Fruit fly (Drosophila melanogaster) whole organism, embryonic: ENCODE results near the gene Sbds.

Experiments
- B-H1 ChIP-seq: fragments of 200-800 bp; sonication (Bioruptor generic); IDR thresholded peaks from 3 replicates; pipeline ENCODE4 v1.3.6; 2022; ENCODE audit warnings: missing biosample characterization, missing genetic modification characterization
- Bgb ChIP-seq: fragments of 200-800 bp; sonication (Bioruptor generic); IDR thresholded peaks from 2 replicates; pipeline ENCODE4 v1.3.6; 2022; ENCODE audit warnings: missing biosample characterization, missing genetic modification characterization; ENCODE audit not compliant: partially characterized antibody
- C15 ChIP-seq: fragments of 200-800 bp; sonication (Bioruptor generic); IDR thresholded peaks from 3 replicates; pipeline ENCODE4 v1.3.6; 2022; ENCODE audit warnings: missing biosample characterization, missing genetic modification characterization
- CG10321 ChIP-seq: fragments of 200-800 bp; sonication (Bioruptor generic); IDR thresholded peaks from 2 replicates; pipeline ENCODE4 v1.3.6; 2022; ENCODE audit warnings: missing biosample characterization, missing genetic modification characterization
- CG10979 ChIP-seq: fragments of 200-800 bp; sonication (Bioruptor generic); optimal IDR thresholded peaks from 2 replicates; lab custom pipeline; 2018; ENCODE audit warnings: missing biosample characterization, mild to moderate bottlenecking, missing genetic modification characterization, moderate library complexity
- CG11398 ChIP-seq: fragments of 200-800 bp; sonication (Bioruptor generic); optimal IDR thresholded peaks from 2 replicates; lab custom pipeline; 2016; ENCODE audit warnings: missing biosample characterization, missing genetic modification characterization
- CG14710 ChIP-seq: fragments of 200-800 bp; sonication (Bioruptor generic); optimal IDR thresholded peaks from 3 replicates; lab custom pipeline; 2019; ENCODE audit warnings: missing biosample characterization, mild to moderate bottlenecking, missing genetic modification characterization, moderate library complexity
- CG15696 ChIP-seq: fragments of 200-800 bp; sonication (Bioruptor generic); optimal IDR thresholded peaks from 2 replicates; lab custom pipeline; 2019; ENCODE audit warnings: missing biosample characterization, mild to moderate bottlenecking, missing genetic modification characterization, moderate library complexity
- CG1603 ChIP-seq: fragments of 200-800 bp; sonication (Bioruptor generic); optimal IDR thresholded peaks from 2 replicates; lab custom pipeline; 2019; ENCODE audit warnings: missing biosample characterization, mild to moderate bottlenecking, missing genetic modification characterization, moderate library complexity
- CG17186 ChIP-seq: fragments of 200-800 bp; sonication (Bioruptor generic); optimal IDR thresholded peaks from 3 replicates; lab custom pipeline; 2017; ENCODE audit warnings: missing biosample characterization, missing genetic modification reagents, missing genetic modification characterization
- CG17829 ChIP-seq: fragments of 200-800 bp; optimal IDR thresholded peaks from 2 replicates; lab custom pipeline; 2019; ENCODE audit warnings: missing biosample characterization, mild to moderate bottlenecking, missing genetic modification characterization, moderate library complexity
- CG2712 ChIP-seq: fragments of 200-800 bp; optimal IDR thresholded peaks from 3 replicates; lab custom pipeline; 2019; ENCODE audit warnings: missing biosample characterization, mild to moderate bottlenecking, missing genetic modification characterization, moderate library complexity
- CG30431 ChIP-seq: fragments of 200-800 bp; sonication (Bioruptor generic); optimal IDR thresholded peaks from 2 replicates; lab custom pipeline; 2017; ENCODE audit warnings: missing biosample characterization, missing genetic modification characterization
- CG34376 ChIP-seq: fragments of 200-800 bp; sonication (Bioruptor generic); optimal IDR thresholded peaks from 2 replicates; lab custom pipeline; 2018; ENCODE audit warnings: missing biosample characterization, mild to moderate bottlenecking, missing genetic modification characterization
- CG4424 ChIP-seq: fragments of 200-800 bp; sonication (Bioruptor generic); optimal IDR thresholded peaks from 3 replicates; lab custom pipeline; 2016; ENCODE audit warnings: missing biosample characterization, missing genetic modification characterization
- CG6854 ChIP-seq: fragments of 200-800 bp; sonication (Bioruptor generic); optimal IDR thresholded peaks from 3 replicates; lab custom pipeline; 2017; ENCODE audit warnings: missing biosample characterization, mild to moderate bottlenecking, missing genetic modification characterization
- Ets97D ChIP-seq: fragments of 200-800 bp; sonication (Bioruptor generic); optimal IDR thresholded peaks from 3 replicates; lab custom pipeline; 2016; ENCODE audit warnings: missing biosample characterization, missing genetic modification characterization
- H2.0 ChIP-seq: fragments of 200-800 bp; sonication (Bioruptor generic); IDR thresholded peaks from 2 replicates; pipeline ENCODE4 v1.3.6; 2022; ENCODE audit warnings: missing biosample characterization, missing genetic modification characterization
- HHEX ChIP-seq: fragments of 200-800 bp; sonication (Bioruptor generic); optimal IDR thresholded peaks from 3 replicates; lab custom pipeline; 2017; ENCODE audit warnings: missing biosample characterization, mild to moderate bottlenecking, missing genetic modification characterization, missing genetic modification reagents
- HLH54F ChIP-seq: fragments of 200-800 bp; sonication (Bioruptor generic); optimal IDR thresholded peaks from 3 replicates; lab custom pipeline; 2016; ENCODE audit warnings: missing biosample characterization, missing genetic modification characterization
- Hand ChIP-seq: fragments of 200-800 bp; sonication (Bioruptor generic); optimal IDR thresholded peaks from 2 replicates; lab custom pipeline; 2017; ENCODE audit warnings: mild to moderate bottlenecking, missing biosample characterization, missing genetic modification reagents, missing genetic modification characterization
- Hr78 ChIP-seq, 2 experiments: fragments of 200-800 bp in 1 of 2; fragments of >200 bp in 1 of 2; sonication (Bioruptor generic) in 1 of 2; optimal IDR thresholded peaks; 2 replicates each; lab custom pipeline; 2017 to 2019; ENCODE audit warnings: missing biosample characterization in 2 of 2, missing genetic modification characterization in 2 of 2, mild to moderate bottlenecking in 1 of 2, moderate library complexity in 1 of 2
- MBD-R2 ChIP-seq: fragments of 200-800 bp; sonication (Bioruptor generic); IDR thresholded peaks from 2 replicates; pipeline ENCODE4 v1.3.6; 2022; ENCODE audit warnings: missing biosample characterization, missing genetic modification characterization
- MTF-1 ChIP-seq: fragments of 200-800 bp; sonication (Bioruptor generic); optimal IDR thresholded peaks from 2 replicates; lab custom pipeline; 2018; ENCODE audit warnings: missing biosample characterization, mild to moderate bottlenecking, missing genetic modification characterization, borderline replicate concordance
- Max ChIP-seq: fragments of 200-800 bp; sonication (Bioruptor generic); optimal IDR thresholded peaks from 2 replicates; lab custom pipeline; 2016; ENCODE audit warnings: missing biosample characterization, mild to moderate bottlenecking, missing genetic modification characterization
- Nf-YC ChIP-seq: fragments of 200-800 bp; optimal IDR thresholded peaks from 3 replicates; lab custom pipeline; 2019; ENCODE audit warnings: missing biosample characterization, mild to moderate bottlenecking, missing genetic modification characterization, moderate library complexity
- Opbp ChIP-seq: fragments of 200-800 bp; sonication (Bioruptor generic); IDR thresholded peaks from 3 replicates; pipeline ENCODE4 v1.3.6; 2022; ENCODE audit warnings: missing biosample characterization, missing genetic modification characterization; ENCODE audit not compliant: partially characterized antibody
- Ptx1 ChIP-seq: fragments of 200-800 bp; sonication (Bioruptor generic); IDR thresholded peaks from 2 replicates; pipeline ENCODE4 v1.3.6; 2022; ENCODE audit warnings: missing biosample characterization, missing genetic modification characterization
- Scr ChIP-seq: fragments of 200-800 bp; sonication (Bioruptor generic); IDR thresholded peaks from 2 replicates; pipeline ENCODE4 v1.3.6; 2022; ENCODE audit warnings: missing biosample characterization, missing genetic modification characterization; ENCODE audit not compliant: partially characterized antibody
- Spps ChIP-seq: fragments of 200-800 bp; sonication (Bioruptor generic); optimal IDR thresholded peaks from 2 replicates; lab custom pipeline; 2018; ENCODE audit warnings: missing biosample characterization, mild to moderate bottlenecking, missing genetic modification characterization
- Sry-β ChIP-seq: fragments of 200-800 bp; sonication (Bioruptor generic); optimal IDR thresholded peaks from 2 replicates; lab custom pipeline; 2018; ENCODE audit warnings: missing biosample characterization, mild to moderate bottlenecking, missing genetic modification characterization, moderate library complexity
- Ssrp ChIP-seq: fragments of 200-800 bp; sonication (Bioruptor generic); optimal IDR thresholded peaks from 2 replicates; lab custom pipeline; 2018; ENCODE audit warnings: missing biosample characterization, mild to moderate bottlenecking, missing genetic modification characterization, moderate library complexity
- bab2 ChIP-seq: fragments of 200-800 bp; sonication (Bioruptor generic); optimal IDR thresholded peaks from 2 replicates; lab custom pipeline; 2016; ENCODE audit warnings: missing biosample characterization, missing genetic modification characterization
- btn ChIP-seq: fragments of 200-800 bp; sonication (Bioruptor generic); optimal IDR thresholded peaks from 2 replicates; lab custom pipeline; 2016; ENCODE audit warnings: missing biosample characterization, missing genetic modification characterization
- cas ChIP-seq: fragments of 200-800 bp; sonication (Bioruptor generic); IDR thresholded peaks from 2 replicates; pipeline ENCODE4 v1.3.6; 2022; ENCODE audit warnings: missing biosample characterization, missing genetic modification characterization
- corto ChIP-seq: fragments of 200-800 bp; sonication (Bioruptor generic); optimal IDR thresholded peaks from 2 replicates; lab custom pipeline; 2016; ENCODE audit warnings: missing biosample characterization, mild to moderate bottlenecking, missing genetic modification characterization, moderate library complexity
- da ChIP-seq: fragments of 200-800 bp; sonication (Bioruptor generic); optimal IDR thresholded peaks from 2 replicates; lab custom pipeline; 2016; ENCODE audit warnings: missing biosample characterization, missing genetic modification characterization
- dati ChIP-seq: fragments of 200-800 bp; sonication (Bioruptor generic); IDR thresholded peaks from 2 replicates; pipeline ENCODE4 v1.3.6; 2022; ENCODE audit warnings: missing biosample characterization, missing genetic modification characterization
- eve ChIP-seq, 2 experiments: fragments of >200 bp; optimal IDR thresholded peaks; 2 replicates each; lab custom pipeline; 2017; ENCODE audit warnings: missing biosample characterization in 2 of 2, missing genetic modification characterization in 2 of 2
- fd3F ChIP-seq: fragments of 200-800 bp; sonication (Bioruptor generic); optimal IDR thresholded peaks from 2 replicates; lab custom pipeline; 2018; ENCODE audit warnings: missing biosample characterization, mild to moderate bottlenecking, missing genetic modification characterization, moderate library complexity
- gcm2 ChIP-seq: fragments of 200-800 bp; sonication (Bioruptor generic); optimal IDR thresholded peaks from 2 replicates; lab custom pipeline; 2016; ENCODE audit warnings: missing biosample characterization, missing genetic modification characterization
- grn ChIP-seq: fragments of 200-800 bp; sonication (Bioruptor generic); optimal IDR thresholded peaks from 3 replicates; lab custom pipeline; 2017; ENCODE audit warnings: missing biosample characterization, missing genetic modification characterization
- maf-S ChIP-seq: fragments of 200-800 bp; sonication (Bioruptor generic); optimal IDR thresholded peaks from 2 replicates; lab custom pipeline; 2016; ENCODE audit warnings: missing biosample characterization, missing genetic modification characterization
- pita ChIP-seq: fragments of 200-800 bp; sonication (Bioruptor generic); optimal IDR thresholded peaks from 2 replicates; lab custom pipeline; 2017; ENCODE audit warnings: missing biosample characterization, mild to moderate bottlenecking, missing genetic modification characterization
- pnt ChIP-seq: fragments of 200-800 bp; sonication (Bioruptor generic); optimal IDR thresholded peaks from 3 replicates; lab custom pipeline; 2016; ENCODE audit warnings: missing biosample characterization, missing genetic modification characterization
- pum ChIP-seq: fragments of 200-800 bp; sonication (Bioruptor generic); optimal IDR thresholded peaks from 2 replicates; lab custom pipeline; 2016; ENCODE audit warnings: missing biosample characterization, missing genetic modification characterization
- repo ChIP-seq: fragments of 200-800 bp; sonication (Bioruptor generic); optimal IDR thresholded peaks from 2 replicates; lab custom pipeline; 2016; ENCODE audit warnings: missing biosample characterization, missing genetic modification characterization
- sob ChIP-seq: fragments of 200-800 bp; sonication (Bioruptor generic); IDR thresholded peaks from 2 replicates; pipeline ENCODE4 v1.3.6; 2022; ENCODE audit warnings: missing biosample characterization, missing genetic modification characterization
- tin ChIP-seq: fragments of 200-800 bp; sonication (Bioruptor generic); optimal IDR thresholded peaks from 3 replicates; lab custom pipeline; 2016; ENCODE audit warnings: missing biosample characterization, missing genetic modification characterization
- vfl ChIP-seq: fragments of 200-800 bp; sonication (Bioruptor generic); optimal IDR thresholded peaks from 2 replicates; lab custom pipeline; 2016; ENCODE audit warnings: missing biosample characterization, missing genetic modification characterization

Sbds gene

dm6 chr3L:6708995-6709606 lies 43.6 kb upstream of the Sbds start (continued):
- TF ChIP-seq CG14710 (tag; lab: Kevin White, UChicago): peak; percentile 26
- peak; percentile 3 for TF ChIP-seq CG17186 (GFP tag; lab: Kevin White, UChicago)
- TF ChIP-seq CG4424 (GFP tag; lab: Kevin White, UChicago): peak; percentile 75
- peak; percentile 50 for TF ChIP-seq CG11398 (GFP tag; lab: Kevin White, UChicago)
- TF ChIP-seq pnt (GFP tag; lab: Kevin White, UChicago): peak; percentile 40
- no peak for TF ChIP-seq corto (GFP tag; lab: Kevin White, UChicago)
- no peak for TF ChIP-seq pita (GFP tag; lab: Kevin White, UChicago)
- peak; percentile 82 for TF ChIP-seq fd3F (GFP tag; lab: Kevin White, UChicago)
- TF ChIP-seq Spps (tag; lab: Kevin White, UChicago): no peak
- TF ChIP-seq Ets97D (GFP tag; lab: Kevin White, UChicago): peak; percentile 100
- peak; percentile 96 for TF ChIP-seq CG34376 (GFP tag; lab: Kevin White, UChicago)
- no peak for TF ChIP-seq Ssrp (tag; lab: Kevin White, UChicago)
- peak; percentile 71 for TF ChIP-seq B-H1 (GFP tag; lab: Robert Waterston, UW)
- TF ChIP-seq CG1603 (tag; lab: Kevin White, UChicago): peak; percentile 84
- peak; percentile 62; the same call in 1 of the 2 replicates for TF ChIP-seq MBD-R2 (GFP tag; lab: Robert Waterston, UW)
- peak; percentile 43; the same call in 1 of the 2 replicates for TF ChIP-seq Bgb
- TF ChIP-seq CG30431 (GFP tag; lab: Kevin White, UChicago): peak; percentile 63
- peak; percentile 41 for TF ChIP-seq gcm2
- peak; percentile 76 for TF ChIP-seq bab2
- peak; percentile 83 for TF ChIP-seq tin (GFP tag; lab: Kevin White, UChicago)
- peak; percentile 55 for TF ChIP-seq dati (GFP tag; lab: Robert Waterston, UW)
- peak; percentile 33 for TF ChIP-seq Nf-YC (tag; lab: Kevin White, UChicago)
- peak; percentile 63 for TF ChIP-seq grn (GFP tag; lab: Kevin White, UChicago)
- peak; percentile 89 for TF ChIP-seq Ptx1
- TF ChIP-seq MTF-1 (GFP tag; lab: Kevin White, UChicago): peak; percentile 91
- TF ChIP-seq CG6854: peak; percentile 90
- peak; percentile 49; the same call in 1 of the 2 replicates for TF ChIP-seq cas (GFP tag; lab: Robert Waterston, UW)
- TF ChIP-seq CG17829 (tag; lab: Kevin White, UChicago): no peak
- TF ChIP-seq sob (GFP tag; lab: Robert Waterston, UW): peak; percentile 92
- TF ChIP-seq HHEX: peak; percentile 89
- peak; percentile 60 for TF ChIP-seq HLH54F
- no peak for TF ChIP-seq Hr78 (GFP tag; optimal IDR thresholded peaks at IDR 0.05; lab: Kevin White, UChicago)
- no peak for TF ChIP-seq btn (GFP tag; lab: Kevin White, UChicago)
- TF ChIP-seq H2.0: peak; percentile 87
- peak; percentile 89 for TF ChIP-seq C15 (GFP tag; lab: Robert Waterston, UW)
- no peak for TF ChIP-seq CG2712 (tag; lab: Kevin White, UChicago)
- peak; percentile 64 for TF ChIP-seq da (GFP tag; lab: Kevin White, UChicago)
- TF ChIP-seq Scr (GFP tag; lab: Robert Waterston, UW): no peak
- TF ChIP-seq Sry-β (GFP tag; lab: Kevin White, UChicago): peak; percentile 29
- peak; percentile 76 for TF ChIP-seq repo (GFP tag; lab: Kevin White, UChicago)
- peak; percentile 45; the same call in 1 of the 2 replicates for TF ChIP-seq CG10321 (GFP tag; lab: Robert Waterston, UW)
- peak; percentile 84 for TF ChIP-seq maf-S
- peak; percentile 76 for TF ChIP-seq Max (GFP tag; lab: Kevin White, UChicago)
- no peak for TF ChIP-seq eve (GFP tag; optimal IDR thresholded peaks at IDR 0.05; lab: Kevin White, UChicago)
- TF ChIP-seq CG10979 (tag; lab: Kevin White, UChicago): no peak
- TF ChIP-seq Opbp (GFP tag; lab: Robert Waterston, UW): no peak
- TF ChIP-seq vfl: peak; percentile 70
- peak; percentile 67 for TF ChIP-seq Hand (GFP tag; lab: Kevin White, UChicago)
- TF ChIP-seq pum (GFP tag; lab: Kevin White, UChicago): peak; percentile 64
- no peak for TF ChIP-seq CG15696 (tag; lab: Kevin White, UChicago)
